Fruit fly (Drosophila melanogaster) whole organism, embryonic: ENCODE measurements around the gene CG13616.

ENCODE experiments used
- Bgb ChIP-seq: fragments of 200-800 bp; sonication (Bioruptor generic); IDR thresholded peaks from 2 replicates; pipeline ENCODE4 v1.3.6; 2022; ENCODE audit warnings: missing biosample characterization, missing genetic modification characterization; ENCODE audit not compliant: partially characterized antibody
- CG10209 ChIP-seq: fragments of 200-800 bp; sonication (Bioruptor generic); optimal IDR thresholded peaks from 3 replicates; lab custom pipeline; 2017; ENCODE audit warnings: missing biosample characterization, mild to moderate bottlenecking, missing genetic modification characterization, missing genetic modification reagents
- CG11695 ChIP-seq: fragments of 200-800 bp; sonication (Bioruptor generic); IDR thresholded peaks from 3 replicates; pipeline ENCODE4 v1.3.6; 2022; ENCODE audit warnings: missing biosample characterization, missing genetic modification characterization
- CG12219 ChIP-seq: fragments of 200-800 bp; sonication (Bioruptor generic); optimal IDR thresholded peaks from 3 replicates; lab custom pipeline; 2018; ENCODE audit warnings: missing biosample characterization, mild to moderate bottlenecking, missing genetic modification characterization
- CG12744 ChIP-seq: fragments of 200-800 bp; sonication (Bioruptor generic); optimal IDR thresholded peaks from 2 replicates; lab custom pipeline; 2016; ENCODE audit warnings: missing biosample characterization, missing genetic modification characterization
- CG13123 ChIP-seq: fragments of 200-800 bp; sonication (Bioruptor generic); optimal IDR thresholded peaks from 2 replicates; lab custom pipeline; 2016; ENCODE audit warnings: missing biosample characterization, missing genetic modification characterization
- CG13424 ChIP-seq: fragments of 200-800 bp; sonication (Bioruptor generic); optimal IDR thresholded peaks from 2 replicates; lab custom pipeline; 2019; ENCODE audit warnings: missing biosample characterization, mild to moderate bottlenecking, missing genetic modification characterization, moderate library complexity
- CG14667 ChIP-seq: fragments of 200-800 bp; sonication (Bioruptor generic); IDR thresholded peaks from 2 replicates; pipeline ENCODE4 v1.3.6; 2022; ENCODE audit warnings: missing biosample characterization, missing genetic modification characterization
- CG1529 ChIP-seq: fragments of 200-800 bp; sonication (Bioruptor generic); optimal IDR thresholded peaks from 3 replicates; lab custom pipeline; 2018; ENCODE audit warnings: missing biosample characterization, missing genetic modification characterization
- CG15601 ChIP-seq: fragments of 200-800 bp; sonication (Bioruptor generic); optimal IDR thresholded peaks from 3 replicates; lab custom pipeline; 2019; ENCODE audit warnings: missing biosample characterization, mild to moderate bottlenecking, missing genetic modification characterization, moderate library complexity
- CG16815 ChIP-seq: fragments of 200-800 bp; sonication (Bioruptor generic); optimal IDR thresholded peaks from 3 replicates; lab custom pipeline; 2017; ENCODE audit warnings: missing biosample characterization, mild to moderate bottlenecking, missing genetic modification characterization
- CG30020 ChIP-seq: fragments of 200-800 bp; optimal IDR thresholded peaks from 2 replicates; lab custom pipeline; 2019; ENCODE audit warnings: missing biosample characterization, mild to moderate bottlenecking, missing genetic modification characterization, moderate library complexity
- CG31441 ChIP-seq: fragments of 200-800 bp; sonication (Bioruptor generic); IDR thresholded peaks from 2 replicates; pipeline ENCODE4 v1.3.6; 2022; ENCODE audit warnings: missing biosample characterization, missing genetic modification characterization
- CG3163 ChIP-seq: fragments of 200-800 bp; sonication (Bioruptor generic); optimal IDR thresholded peaks from 3 replicates; lab custom pipeline; 2016; ENCODE audit warnings: missing biosample characterization, missing genetic modification characterization
- CG6175 ChIP-seq: fragments of 200-800 bp; sonication (Bioruptor generic); IDR thresholded peaks from 3 replicates; pipeline ENCODE4 v1.3.6; 2022; ENCODE audit warnings: missing biosample characterization, missing genetic modification characterization
- CG7357 ChIP-seq: fragments of 200-800 bp; sonication (Bioruptor generic); IDR thresholded peaks from 3 replicates; pipeline ENCODE4 v1.3.6; 2022; ENCODE audit warnings: missing biosample characterization, missing genetic modification characterization
- CG7745 ChIP-seq: fragments of 200-800 bp; sonication (Bioruptor generic); optimal IDR thresholded peaks from 2 replicates; lab custom pipeline; 2018; ENCODE audit warnings: missing biosample characterization, mild to moderate bottlenecking, missing genetic modification characterization, moderate library complexity
- CG8924 ChIP-seq: fragments of 200-800 bp; optimal IDR thresholded peaks from 3 replicates; lab custom pipeline; 2019; ENCODE audit warnings: missing biosample characterization, mild to moderate bottlenecking, missing genetic modification characterization, moderate library complexity
- CG8944 ChIP-seq: fragments of 200-800 bp; sonication (Bioruptor generic); optimal IDR thresholded peaks from 3 replicates; lab custom pipeline; 2016; ENCODE audit warnings: missing biosample characterization, missing genetic modification characterization
- CHES-1-like ChIP-seq: fragments of 200-800 bp; sonication (Bioruptor generic); optimal IDR thresholded peaks from 2 replicates; lab custom pipeline; 2016; ENCODE audit warnings: missing biosample characterization, missing genetic modification characterization
- Dll ChIP-seq: fragments of 200-800 bp; sonication (Bioruptor generic); IDR thresholded peaks from 4 replicates; pipeline ENCODE4 v1.3.6; 2022; ENCODE audit warnings: missing biosample characterization, missing genetic modification characterization; ENCODE audit not compliant: partially characterized antibody
- ERR ChIP-seq: fragments of 200-800 bp; sonication (Bioruptor generic); optimal IDR thresholded peaks from 2 replicates; lab custom pipeline; 2016; ENCODE audit warnings: missing biosample characterization, missing genetic modification characterization
- Elba2 ChIP-seq: fragments of 200-800 bp; sonication (Bioruptor generic); optimal IDR thresholded peaks from 3 replicates; lab custom pipeline; 2016; ENCODE audit warnings: missing biosample characterization, missing genetic modification characterization
- HLH3B ChIP-seq: fragments of 200-800 bp; sonication (Bioruptor generic); IDR thresholded peaks from 2 replicates; pipeline ENCODE4 v1.3.6; 2022; ENCODE audit warnings: missing biosample characterization, missing genetic modification characterization
- Hey ChIP-seq: fragments of 200-800 bp; sonication (Bioruptor generic); optimal IDR thresholded peaks from 3 replicates; lab custom pipeline; 2018; ENCODE audit warnings: missing biosample characterization, mild to moderate bottlenecking, missing genetic modification characterization
- NC2β ChIP-seq: fragments of 200-800 bp; sonication (Bioruptor generic); optimal IDR thresholded peaks from 2 replicates; lab custom pipeline; 2016; ENCODE audit warnings: missing biosample characterization, missing genetic modification characterization
- Nf-YB ChIP-seq: fragments of 200-800 bp; sonication (Bioruptor generic); optimal IDR thresholded peaks from 3 replicates; lab custom pipeline; 2019; ENCODE audit warnings: missing biosample characterization, mild to moderate bottlenecking, missing genetic modification characterization, moderate library complexity
- Optix ChIP-seq: fragments of 200-800 bp; sonication (Bioruptor generic); IDR thresholded peaks from 3 replicates; pipeline ENCODE4 v1.3.6; 2022; ENCODE audit warnings: missing biosample characterization, missing genetic modification characterization
- PHDP ChIP-seq: fragments of 200-800 bp; sonication (Bioruptor generic); optimal IDR thresholded peaks from 3 replicates; lab custom pipeline; 2018; ENCODE audit warnings: missing biosample characterization, mild to moderate bottlenecking, missing genetic modification characterization, moderate library complexity
- Ptx1 ChIP-seq: fragments of 200-800 bp; sonication (Bioruptor generic); IDR thresholded peaks from 2 replicates; pipeline ENCODE4 v1.3.6; 2022; ENCODE audit warnings: missing biosample characterization, missing genetic modification characterization
- Scr ChIP-seq: fragments of 200-800 bp; sonication (Bioruptor generic); IDR thresholded peaks from 2 replicates; pipeline ENCODE4 v1.3.6; 2022; ENCODE audit warnings: missing biosample characterization, missing genetic modification characterization; ENCODE audit not compliant: partially characterized antibody
- Sox100B ChIP-seq: fragments of 200-800 bp; sonication (Bioruptor generic); optimal IDR thresholded peaks from 3 replicates; lab custom pipeline; 2018; ENCODE audit warnings: missing biosample characterization, mild to moderate bottlenecking, missing genetic modification characterization
- Stat92E ChIP-seq, 3 experiments: fragments of >200 bp in 2 of 3; fragments of 200-800 bp in 1 of 3; sonication (Bioruptor generic) in 1 of 3; optimal IDR thresholded peaks; 2 replicates each; lab custom pipeline; 2017 to 2019; ENCODE audit warnings: missing biosample characterization in 3 of 3, missing genetic modification characterization in 3 of 3, mild to moderate bottlenecking in 1 of 3, moderate library complexity in 1 of 3
- Usf ChIP-seq: fragments of 200-800 bp; sonication (Bioruptor generic); optimal IDR thresholded peaks from 2 replicates; lab custom pipeline; 2017; ENCODE audit warnings: missing genotype, missing biosample characterization, missing genetic modification characterization
- ase ChIP-seq: fragments of 200-800 bp; sonication (Bioruptor generic); IDR thresholded peaks from 3 replicates; pipeline ENCODE4 v1.3.6; 2022; ENCODE audit warnings: missing biosample characterization, missing genetic modification characterization
- ci ChIP-seq: fragments of 200-800 bp; sonication (Bioruptor generic); IDR thresholded peaks from 3 replicates; pipeline ENCODE4 v1.3.6; 2022; ENCODE audit warnings: missing biosample characterization, missing genetic modification characterization
- dm ChIP-seq: fragments of 200-800 bp; sonication (Bioruptor generic); optimal IDR thresholded peaks from 3 replicates; lab custom pipeline; 2016; ENCODE audit warnings: missing biosample characterization, missing genetic modification characterization
- dmrt99B ChIP-seq: fragments of 200-800 bp; sonication (Bioruptor generic); optimal IDR thresholded peaks from 2 replicates; lab custom pipeline; 2018; ENCODE audit warnings: missing biosample characterization, mild to moderate bottlenecking, missing genetic modification characterization, moderate library complexity
- ewg ChIP-seq: fragments of 200-800 bp; sonication (Bioruptor generic); optimal IDR thresholded peaks from 3 replicates; lab custom pipeline; 2017; ENCODE audit warnings: mild to moderate bottlenecking, missing biosample characterization, missing genetic modification reagents, missing genetic modification characterization
- ftz-f1 ChIP-seq: fragments of 200-800 bp; sonication (Bioruptor generic); optimal IDR thresholded peaks from 2 replicates; lab custom pipeline; 2016; ENCODE audit warnings: missing biosample characterization, missing genetic modification characterization
- grau ChIP-seq: fragments of 200-800 bp; optimal IDR thresholded peaks from 3 replicates; lab custom pipeline; 2019; ENCODE audit warnings: missing biosample characterization, mild to moderate bottlenecking, missing genetic modification characterization, moderate library complexity
- pb ChIP-seq: fragments of 200-800 bp; sonication (Bioruptor generic); optimal IDR thresholded peaks from 3 replicates; lab custom pipeline; 2016; ENCODE audit warnings: missing biosample characterization, missing genetic modification characterization
- pho ChIP-seq: fragments of 200-800 bp; sonication (Bioruptor generic); optimal IDR thresholded peaks from 2 replicates; lab custom pipeline; 2016; ENCODE audit warnings: missing biosample characterization, missing genetic modification characterization
- pum ChIP-seq: fragments of 200-800 bp; sonication (Bioruptor generic); optimal IDR thresholded peaks from 2 replicates; lab custom pipeline; 2016; ENCODE audit warnings: missing biosample characterization, missing genetic modification characterization
- ranshi ChIP-seq: fragments of 200-800 bp; sonication (Bioruptor generic); IDR thresholded peaks from 2 replicates; pipeline ENCODE4 v1.3.6; 2022; ENCODE audit warnings: missing biosample characterization, missing genetic modification characterization
- sc ChIP-seq, 3 experiments: fragments of >200 bp in 2 of 3; fragments of 200-800 bp in 1 of 3; sonication (Bioruptor generic) in 1 of 3; optimal IDR thresholded peaks; 2 replicates in 2 of 3; 3 replicates in 1 of 3; lab custom pipeline; 2017; ENCODE audit warnings: mild to moderate bottlenecking in 1 of 3, missing biosample characterization in 1 of 3, missing genetic modification characterization in 1 of 3, missing genetic modification reagents in 1 of 3
- tap ChIP-seq: fragments of 200-800 bp; optimal IDR thresholded peaks from 3 replicates; lab custom pipeline; 2019; ENCODE audit warnings: missing biosample characterization, mild to moderate bottlenecking, missing genetic modification characterization, moderate library complexity
- tx ChIP-seq: fragments of 200-800 bp; sonication (Bioruptor generic); optimal IDR thresholded peaks from 2 replicates; lab custom pipeline; 2016; ENCODE audit warnings: missing biosample characterization, missing genetic modification characterization
- zen2 ChIP-seq: fragments of 200-800 bp; sonication (Bioruptor generic); IDR thresholded peaks from 3 replicates; pipeline ENCODE4 v1.3.6; 2022; ENCODE audit warnings: missing biosample characterization, missing genetic modification characterization; ENCODE audit not compliant: partially characterized antibody

Gene CG13616

dm6 chr3R:24348420-24349190, 44.1 kb upstream of the CG13616 start, which contains the start of the genes CG5746 and CG6454 (continued):
- TF ChIP-seq CG7745 (tag; lab: Kevin White, UChicago) (no peak), CG15601 (tag; lab: Kevin White, UChicago) (no peak), pb (GFP tag; lab: Kevin White, UChicago) (no peak), HLH3B (GFP tag; lab: Robert Waterston, UW) (peak; percentile 51; the same call in 1 of the 2 replicates), Scr (GFP tag; lab: Robert Waterston, UW) (no peak), CG8944 (peak; percentile 24), CG12744 (GFP tag; lab: Kevin White, UChicago) (peak; percentile 35), dm (GFP tag; lab: Kevin White, UChicago) (peak; percentile 36), Hey (tag; lab: Kevin White, UChicago) (no peak), CG11695 (GFP tag; lab: Robert Waterston, UW) (no peak), Nf-YB (GFP tag; lab: Kevin White, UChicago) (no peak), tx (GFP tag; lab: Kevin White, UChicago) (peak; percentile 43), CG7357 (GFP tag; lab: Robert Waterston, UW) (no peak), CG12219 (GFP tag; lab: Kevin White, UChicago) (no peak), ewg (GFP tag; lab: Kevin White, UChicago) (no peak), zen2 (no peak), CG31441 (GFP tag; lab: Robert Waterston, UW) (no peak), CG14667 (no peak), CG30020 (peak; percentile 69), dmrt99B (tag; lab: Kevin White, UChicago) (no peak), CG1529 (GFP tag; lab: Kevin White, UChicago) (no peak), Stat92E (GFP tag; optimal IDR thresholded peaks at IDR 0.05; lab: Kevin White, UChicago) (no peak), CG3163 (GFP tag; lab: Kevin White, UChicago) (peak; percentile 56), CG8924 (tag; lab: Kevin White, UChicago) (peak; percentile 72), Elba2 (GFP tag; lab: Kevin White, UChicago) (peak; percentile 10), tap (tag; lab: Kevin White, UChicago) (no peak), CG13123 (GFP tag; lab: Kevin White, UChicago) (peak; percentile 46), Usf (GFP tag; lab: Kevin White, UChicago) (peak; percentile 12), ftz-f1 (GFP tag; lab: Kevin White, UChicago) (no peak), ranshi (0 out of 2 replicates have a peak, but pooled peaks have one; percentile 40), CHES-1-like (GFP tag; lab: Kevin White, UChicago) (peak; percentile 80), Optix (GFP tag; lab: Robert Waterston, UW) (no peak), Ptx1 (GFP tag; lab: Robert Waterston, UW) (peak; percentile 61), ci (GFP tag; lab: Robert Waterston, UW) (no peak), ase (GFP tag; lab: Robert Waterston, UW) (no peak), CG13424 (tag; lab: Kevin White, UChicago) (no peak), NC2β (GFP tag; lab: Kevin White, UChicago) (peak; percentile 16), pum (peak; percentile 55), sc (optimal IDR thresholded peaks at IDR 0.05; lab: Kevin White, UChicago) (no peak), sc (GFP tag; optimal IDR thresholded peaks at IDR 0.05; lab: Kevin White, UChicago) (no peak), CG6175 (no peak), grau (tag; lab: Kevin White, UChicago) (no peak), ERR (GFP tag; lab: Kevin White, UChicago) (no peak), Bgb (GFP tag; lab: Robert Waterston, UW) (no peak), Dll (GFP tag; lab: Robert Waterston, UW) (0 out of 4 replicates have a peak, but pooled peaks have one; percentile 19), CG16815 (GFP tag; lab: Kevin White, UChicago) (peak; percentile 43), CG10209 (GFP tag; lab: Kevin White, UChicago) (no peak), PHDP (no peak), Sox100B (GFP tag; lab: Kevin White, UChicago) (no peak), pho (GFP tag; lab: Kevin White, UChicago) (peak; percentile 77)
